Fruit fly (Drosophila melanogaster): Measurements from ENCODE around the gene IntS14.

dm6 chr2L:1199166-1199565, 34.9 kb downstream of the IntS14 start, which contains the start of the genes CG5139 and CG43348:
- TF ChIP-seq CG32264 (GFP tag; optimal IDR thresholded peaks at IDR 0.05) (no peak), Abd-B (GFP tag; optimal IDR thresholded peaks at IDR 0.05) (no peak), dsf (GFP tag; optimal IDR thresholded peaks at IDR 0.05; ENCODE audit: borderline replicate concordance) (no peak), fru (GFP tag; optimal IDR thresholded peaks at IDR 0.05) (no peak)

All from whole organism, wandering third instar larva.